Fruit fly (Drosophila melanogaster): Measurements from ENCODE around the gene CG18764.

DNA sequence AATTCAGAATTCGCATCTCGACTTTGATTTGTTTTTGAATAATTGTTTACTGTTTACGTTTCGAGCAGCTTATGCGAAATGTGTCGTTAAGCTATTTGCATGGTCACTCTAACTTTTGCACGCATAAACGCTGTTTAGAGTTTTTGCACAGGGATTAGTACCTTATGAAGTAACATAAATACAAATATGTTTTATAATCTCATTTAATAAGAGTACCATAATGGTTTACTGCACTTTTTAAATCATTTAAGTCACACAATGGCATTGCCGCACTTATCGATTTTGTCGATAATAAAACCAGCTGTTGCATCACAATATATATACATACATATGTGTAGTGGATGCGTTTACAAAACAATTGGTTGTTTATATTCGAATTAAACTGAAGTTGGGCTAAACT is at the start of gene CG18764, which contains the start of gene CG6813:
- TF ChIP-seq HLH3B (GFP tag; IDR thresholded peaks at IDR 0.05) (no peak), Mrtf (GFP tag; IDR thresholded peaks at IDR 0.05) (no peak), CG9817 (tag; optimal IDR thresholded peaks at IDR 0.05) (no peak), zen (tag; optimal IDR thresholded peaks at IDR 0.05) (no peak), Rx (GFP tag; IDR thresholded peaks at IDR 0.05) (no peak), CG4707 (GFP tag; optimal IDR thresholded peaks at IDR 0.05) (no peak), MESR4 (GFP tag; optimal IDR thresholded peaks at IDR 0.05) (no peak)
